Fruit fly (Drosophila melanogaster) whole organism, embryonic: ENCODE results near the gene CG13032.

Experiments
- Bgb ChIP-seq: fragments of 200-800 bp; sonication (Bioruptor generic); IDR thresholded peaks from 2 replicates; pipeline ENCODE4 v1.3.6; 2022; ENCODE audit warnings: missing biosample characterization, missing genetic modification characterization; ENCODE audit not compliant: partially characterized antibody
- CG12219 ChIP-seq: fragments of 200-800 bp; sonication (Bioruptor generic); optimal IDR thresholded peaks from 3 replicates; lab custom pipeline; 2018; ENCODE audit warnings: missing biosample characterization, mild to moderate bottlenecking, missing genetic modification characterization
- CG12299 ChIP-seq: fragments of 200-800 bp; sonication (Bioruptor generic); optimal IDR thresholded peaks from 2 replicates; lab custom pipeline; 2018; ENCODE audit warnings: missing biosample characterization, mild to moderate bottlenecking, missing genetic modification characterization
- CG13123 ChIP-seq: fragments of 200-800 bp; sonication (Bioruptor generic); optimal IDR thresholded peaks from 2 replicates; lab custom pipeline; 2016; ENCODE audit warnings: missing biosample characterization, missing genetic modification characterization
- CG16863 ChIP-seq: fragments of 200-800 bp; sonication (Bioruptor generic); optimal IDR thresholded peaks from 3 replicates; lab custom pipeline; 2016; ENCODE audit warnings: missing biosample characterization, missing genetic modification characterization
- CG17361 ChIP-seq: fragments of 200-800 bp; sonication (Bioruptor generic); IDR thresholded peaks from 3 replicates; pipeline ENCODE4 v1.3.6; 2022; ENCODE audit warnings: missing biosample characterization, missing genetic modification characterization
- CG17829 ChIP-seq: fragments of 200-800 bp; optimal IDR thresholded peaks from 2 replicates; lab custom pipeline; 2019; ENCODE audit warnings: missing biosample characterization, mild to moderate bottlenecking, missing genetic modification characterization, moderate library complexity
- CG2129 ChIP-seq: fragments of 200-800 bp; sonication (Bioruptor generic); IDR thresholded peaks from 2 replicates; pipeline ENCODE4 v1.3.6; 2022; ENCODE audit warnings: missing biosample characterization, missing genetic modification characterization; ENCODE audit not compliant: partially characterized antibody
- CG2875 ChIP-seq: fragments of 200-800 bp; sonication (Bioruptor generic); optimal IDR thresholded peaks from 2 replicates; lab custom pipeline; 2017; ENCODE audit warnings: missing biosample characterization, mild to moderate bottlenecking, missing genetic modification characterization, missing genetic modification reagents
- CG30431 ChIP-seq: fragments of 200-800 bp; sonication (Bioruptor generic); optimal IDR thresholded peaks from 2 replicates; lab custom pipeline; 2017; ENCODE audit warnings: missing biosample characterization, missing genetic modification characterization
- CG34376 ChIP-seq: fragments of 200-800 bp; sonication (Bioruptor generic); optimal IDR thresholded peaks from 2 replicates; lab custom pipeline; 2018; ENCODE audit warnings: missing biosample characterization, mild to moderate bottlenecking, missing genetic modification characterization
- CG4360 ChIP-seq: fragments of 200-800 bp; sonication (Bioruptor generic); IDR thresholded peaks from 2 replicates; pipeline ENCODE4 v1.3.6; 2022; ENCODE audit warnings: missing biosample characterization, missing genetic modification characterization
- CG6854 ChIP-seq: fragments of 200-800 bp; sonication (Bioruptor generic); optimal IDR thresholded peaks from 3 replicates; lab custom pipeline; 2017; ENCODE audit warnings: missing biosample characterization, mild to moderate bottlenecking, missing genetic modification characterization
- CG7357 ChIP-seq: fragments of 200-800 bp; sonication (Bioruptor generic); IDR thresholded peaks from 3 replicates; pipeline ENCODE4 v1.3.6; 2022; ENCODE audit warnings: missing biosample characterization, missing genetic modification characterization
- E2f1 ChIP-seq: fragments of 200-800 bp; sonication (Bioruptor generic); IDR thresholded peaks from 2 replicates; pipeline ENCODE4 v1.3.6; 2022; ENCODE audit warnings: missing biosample characterization, missing genetic modification characterization
- GATAe ChIP-seq: fragments of 200-800 bp; sonication (Bioruptor generic); conservative IDR thresholded peaks from 2 replicates; pipeline ENCODE4 v1.3.6; 2022; ENCODE audit warnings: missing biosample characterization, missing genetic modification characterization
- Gsc ChIP-seq: fragments of 200-800 bp; sonication (Bioruptor generic); IDR thresholded peaks from 2 replicates; pipeline ENCODE4 v1.3.6; 2022; ENCODE audit warnings: missing biosample characterization, missing genetic modification characterization
- HHEX ChIP-seq: fragments of 200-800 bp; sonication (Bioruptor generic); optimal IDR thresholded peaks from 3 replicates; lab custom pipeline; 2017; ENCODE audit warnings: missing biosample characterization, mild to moderate bottlenecking, missing genetic modification characterization, missing genetic modification reagents
- Hmr ChIP-seq: fragments of 200-800 bp; sonication (Bioruptor generic); optimal IDR thresholded peaks from 3 replicates; lab custom pipeline; 2017; ENCODE audit warnings: mild to moderate bottlenecking, missing biosample characterization, missing genetic modification reagents, missing genetic modification characterization
- Hmx ChIP-seq: fragments of 200-800 bp; sonication (Bioruptor generic); optimal IDR thresholded peaks from 2 replicates; lab custom pipeline; 2016; ENCODE audit warnings: missing biosample characterization, missing genetic modification characterization
- MESR4 ChIP-seq: fragments of 200-800 bp; sonication (Bioruptor generic); optimal IDR thresholded peaks from 2 replicates; lab custom pipeline; 2018; ENCODE audit warnings: missing biosample characterization, mild to moderate bottlenecking, missing genetic modification characterization, moderate library complexity
- Nf-YC ChIP-seq: fragments of 200-800 bp; optimal IDR thresholded peaks from 3 replicates; lab custom pipeline; 2019; ENCODE audit warnings: missing biosample characterization, mild to moderate bottlenecking, missing genetic modification characterization, moderate library complexity
- Opbp ChIP-seq: fragments of 200-800 bp; sonication (Bioruptor generic); IDR thresholded peaks from 3 replicates; pipeline ENCODE4 v1.3.6; 2022; ENCODE audit warnings: missing biosample characterization, missing genetic modification characterization; ENCODE audit not compliant: partially characterized antibody
- Ptx1 ChIP-seq: fragments of 200-800 bp; sonication (Bioruptor generic); IDR thresholded peaks from 2 replicates; pipeline ENCODE4 v1.3.6; 2022; ENCODE audit warnings: missing biosample characterization, missing genetic modification characterization
- Rfx ChIP-seq: fragments of 200-800 bp; sonication (Bioruptor generic); IDR thresholded peaks from 2 replicates; pipeline ENCODE4 v1.3.6; 2022; ENCODE audit warnings: missing biosample characterization, missing genetic modification characterization
- Sin3A ChIP-seq: fragments of >200 bp; optimal IDR thresholded peaks from 2 replicates; lab custom pipeline; 2018
- Tbp ChIP-seq: fragments of >200 bp; optimal IDR thresholded peaks from 2 replicates; lab custom pipeline; 2018; ENCODE audit warnings: missing biosample characterization, missing genetic modification characterization
- ap ChIP-seq: fragments of 200-800 bp; sonication (Bioruptor generic); IDR thresholded peaks from 2 replicates; pipeline ENCODE4 v1.3.6; 2022; ENCODE audit warnings: missing biosample characterization, missing genetic modification characterization
- ase ChIP-seq: fragments of 200-800 bp; sonication (Bioruptor generic); IDR thresholded peaks from 3 replicates; pipeline ENCODE4 v1.3.6; 2022; ENCODE audit warnings: missing biosample characterization, missing genetic modification characterization
- bbx ChIP-seq: fragments of 200-800 bp; sonication (Bioruptor generic); IDR thresholded peaks from 2 replicates; pipeline ENCODE4 v1.3.6; 2022; ENCODE audit warnings: missing biosample characterization, missing genetic modification characterization; ENCODE audit not compliant: partially characterized antibody
- bigmax ChIP-seq: fragments of 200-800 bp; sonication (Bioruptor generic); optimal IDR thresholded peaks from 2 replicates; lab custom pipeline; 2018; ENCODE audit warnings: missing biosample characterization, mild to moderate bottlenecking, missing genetic modification characterization
- croc ChIP-seq: fragments of 200-800 bp; sonication (Bioruptor generic); conservative IDR thresholded peaks from 3 replicates; pipeline ENCODE4 v1.3.6; 2022; ENCODE audit warnings: missing biosample characterization, missing genetic modification characterization
- exex ChIP-seq: fragments of 200-800 bp; sonication (Bioruptor generic); optimal IDR thresholded peaks from 4 replicates; lab custom pipeline; 2018; ENCODE audit warnings: missing biosample characterization, mild to moderate bottlenecking, missing genetic modification characterization, moderate library complexity
- fd96Cb ChIP-seq: fragments of 200-800 bp; sonication (Bioruptor generic); optimal IDR thresholded peaks from 2 replicates; lab custom pipeline; 2018; ENCODE audit warnings: missing biosample characterization, mild to moderate bottlenecking, missing genetic modification characterization, moderate library complexity
- grn ChIP-seq: fragments of 200-800 bp; sonication (Bioruptor generic); optimal IDR thresholded peaks from 3 replicates; lab custom pipeline; 2017; ENCODE audit warnings: missing biosample characterization, missing genetic modification characterization
- hkb ChIP-seq, 2 experiments: fragments of 200-800 bp in 1 of 2; fragments of >200 bp in 1 of 2; sonication (Bioruptor generic) in 1 of 2; IDR thresholded peaks in 1 of 2; optimal IDR thresholded peaks in 1 of 2; 2 replicates each; pipeline versions ENCODE4 v1.3.6 to Lab custom; 2017 to 2022; ENCODE audit warnings: missing biosample characterization in 1 of 2, missing genetic modification characterization in 1 of 2
- knrl ChIP-seq: fragments of 200-800 bp; sonication (Bioruptor generic); IDR thresholded peaks from 3 replicates; pipeline ENCODE4 v1.3.6; 2022; ENCODE audit warnings: missing biosample characterization, missing genetic modification characterization; ENCODE audit not compliant: partially characterized antibody
- lab ChIP-seq: fragments of 200-800 bp; sonication (Bioruptor generic); optimal IDR thresholded peaks from 3 replicates; lab custom pipeline; 2017; ENCODE audit warnings: missing biosample characterization, missing genetic modification characterization, mild to moderate bottlenecking, moderate library complexity, missing genetic modification reagents
- mirr ChIP-seq: fragments of 200-800 bp; sonication (Bioruptor generic); optimal IDR thresholded peaks from 3 replicates; lab custom pipeline; 2018; ENCODE audit warnings: missing biosample characterization, mild to moderate bottlenecking, missing genetic modification characterization
- pum ChIP-seq: fragments of 200-800 bp; sonication (Bioruptor generic); optimal IDR thresholded peaks from 2 replicates; lab custom pipeline; 2016; ENCODE audit warnings: missing biosample characterization, missing genetic modification characterization
- run ChIP-seq: fragments of 200-800 bp; sonication (Bioruptor generic); optimal IDR thresholded peaks from 3 replicates; lab custom pipeline; 2018; ENCODE audit warnings: missing biosample characterization, mild to moderate bottlenecking, missing genetic modification characterization
- salm ChIP-seq: fragments of 200-800 bp; sonication (Bioruptor generic); optimal IDR thresholded peaks from 2 replicates; lab custom pipeline; 2018; ENCODE audit warnings: missing biosample characterization, mild to moderate bottlenecking, missing genetic modification characterization
- sc ChIP-seq, 3 experiments: fragments of >200 bp in 2 of 3; fragments of 200-800 bp in 1 of 3; sonication (Bioruptor generic) in 1 of 3; optimal IDR thresholded peaks; 2 replicates in 2 of 3; 3 replicates in 1 of 3; lab custom pipeline; 2017; ENCODE audit warnings: mild to moderate bottlenecking in 1 of 3, missing biosample characterization in 1 of 3, missing genetic modification characterization in 1 of 3, missing genetic modification reagents in 1 of 3
- sob ChIP-seq: fragments of 200-800 bp; sonication (Bioruptor generic); IDR thresholded peaks from 2 replicates; pipeline ENCODE4 v1.3.6; 2022; ENCODE audit warnings: missing biosample characterization, missing genetic modification characterization
- z ChIP-seq: fragments of 200-800 bp; sonication (Bioruptor generic); IDR thresholded peaks from 3 replicates; pipeline ENCODE4 v1.3.6; 2022; ENCODE audit warnings: missing biosample characterization, missing genetic modification characterization

Gene CG13032

DNA sequence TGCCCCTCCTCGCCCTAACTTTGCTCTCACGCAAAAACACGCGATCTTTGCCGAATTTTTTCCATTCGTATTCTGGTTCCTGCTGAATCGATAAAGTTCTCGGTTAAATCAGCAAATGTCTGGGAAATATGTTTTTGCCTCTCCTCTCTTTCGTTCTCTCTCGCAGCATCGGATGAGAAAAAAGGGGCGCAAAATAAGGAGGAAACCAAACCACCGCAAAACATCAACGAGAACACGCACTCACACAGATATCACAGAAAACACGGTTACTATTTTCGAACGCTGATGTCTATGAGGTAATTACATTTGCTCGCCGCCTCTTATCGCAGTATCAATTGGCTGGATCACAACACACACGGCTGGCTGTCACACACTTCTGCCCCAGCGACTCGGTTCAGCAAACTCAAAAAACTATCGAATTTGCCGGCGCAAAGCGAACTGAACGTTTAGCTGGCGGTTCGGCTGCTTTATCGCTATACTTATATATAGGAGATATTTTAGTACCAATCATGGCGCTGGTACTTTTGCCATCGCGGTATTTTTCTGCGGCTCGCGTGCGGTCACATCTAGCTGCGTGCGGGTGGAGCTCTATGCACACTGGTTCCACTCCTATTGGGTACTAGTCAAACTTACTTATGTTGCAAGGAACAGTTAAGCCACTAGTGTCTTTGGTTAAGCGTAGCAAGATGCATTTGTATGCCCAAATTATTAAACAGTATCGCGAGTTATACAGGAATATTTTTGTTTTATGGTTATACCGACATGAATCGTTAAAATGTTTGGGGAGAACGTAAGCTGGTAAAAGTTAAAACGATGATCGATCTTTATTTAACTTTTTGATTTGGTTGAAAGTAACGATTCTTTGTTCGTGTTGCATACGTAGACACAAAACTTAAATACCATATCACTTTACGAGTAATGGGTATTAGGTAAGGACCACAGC lies 12.3 kb upstream of the CG13032 start, which contains the start of gene Baldspot (continued):
- TF ChIP-seq CG4360 (GFP tag; lab: Robert Waterston, UW) (no peak), sc (optimal IDR thresholded peaks at IDR 0.05; lab: Kevin White, UChicago) (no peak), sc (GFP tag; optimal IDR thresholded peaks at IDR 0.05; lab: Kevin White, UChicago) (peak; percentile 19), CG12219 (GFP tag; lab: Kevin White, UChicago) (peak; percentile 45), pum (GFP tag; lab: Kevin White, UChicago) (peak; percentile 86), CG16863 (peak; percentile 35), Gsc (GFP tag; lab: Robert Waterston, UW) (no peak), CG2129 (GFP tag; lab: Robert Waterston, UW) (peak; percentile 47; the same call in 1 of the 2 replicates), CG34376 (peak; percentile 88), sob (GFP tag; lab: Robert Waterston, UW) (peak; percentile 51), E2f1 (GFP tag; lab: Robert Waterston, UW) (no peak)
- TF ChIP-seq, all 482 proteins: peak for 385

DNA sequence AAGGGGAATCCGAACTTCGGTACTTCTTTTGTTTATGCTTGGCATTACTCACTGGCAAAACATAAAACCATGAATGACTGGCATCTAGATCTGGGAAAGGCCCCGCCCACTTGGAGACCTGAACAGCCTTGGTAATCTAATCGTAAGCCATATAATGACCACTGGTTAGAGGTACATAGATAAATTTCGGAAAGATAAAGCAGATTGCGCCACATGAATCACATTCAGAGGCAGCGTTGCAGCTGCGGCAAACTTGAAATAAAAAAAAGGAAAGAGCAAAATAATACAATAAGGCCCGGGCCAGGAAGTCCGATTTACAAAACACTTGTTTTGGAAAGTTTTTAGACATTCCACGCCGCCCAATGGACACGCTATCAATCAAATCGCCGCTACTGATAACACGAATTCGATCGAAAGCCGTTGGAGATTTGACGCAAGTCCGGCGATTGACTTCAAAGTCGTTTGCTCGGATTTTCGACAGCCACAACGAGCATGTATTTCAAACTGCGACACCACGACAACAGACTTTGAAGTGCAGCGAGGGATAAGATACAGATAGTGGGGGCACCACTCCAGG lies 9.5 kb upstream of the CG13032 start:
- TF ChIP-seq mirr, result peak; percentile 13
- no peak for TF ChIP-seq CG17829 (tag; lab: Kevin White, UChicago)
- TF ChIP-seq CG17361, result no peak
- TF ChIP-seq Tbp (GFP tag; lab: Kevin White, UChicago), result no peak
- TF ChIP-seq Hmx (GFP tag; lab: Kevin White, UChicago), result no peak
- no peak for TF ChIP-seq Sin3A (lab: Kevin White, UChicago)
- no peak for TF ChIP-seq bbx (GFP tag; lab: Robert Waterston, UW)
- TF ChIP-seq HHEX (GFP tag; lab: Kevin White, UChicago), result no peak
- no peak for TF ChIP-seq E2f1 (GFP tag; lab: Robert Waterston, UW)
- TF ChIP-seq CG12299 (tag; lab: Kevin White, UChicago), result no peak
- TF ChIP-seq lab (GFP tag; lab: Kevin White, UChicago), result peak; percentile 15
- peak; percentile 4 for TF ChIP-seq run (tag; lab: Kevin White, UChicago)
- TF ChIP-seq ap, result no peak
- TF ChIP-seq Opbp (GFP tag; lab: Robert Waterston, UW), result 0 out of 3 replicates have a peak, but pooled peaks have one; percentile 5
- TF ChIP-seq CG30431 (GFP tag; lab: Kevin White, UChicago), result no peak
- TF ChIP-seq exex (tag; lab: Kevin White, UChicago), result peak; percentile 94
- TF ChIP-seq GATAe (GFP tag; lab: Robert Waterston, UW), result peak; percentile 29; the same call in 1 of the 2 replicates
- no peak for TF ChIP-seq bigmax
- no peak for TF ChIP-seq ase
- no peak for TF ChIP-seq fd96Cb
- peak; percentile 97 for TF ChIP-seq grn
- no peak for TF ChIP-seq knrl (GFP tag; lab: Robert Waterston, UW)
- no peak for TF ChIP-seq CG13123 (GFP tag; lab: Kevin White, UChicago)
- TF ChIP-seq Hmr (GFP tag; lab: Kevin White, UChicago), result no peak
- no peak for TF ChIP-seq CG7357
- no peak for TF ChIP-seq salm (tag; lab: Kevin White, UChicago)
- TF ChIP-seq CG6854, result no peak
- TF ChIP-seq CG2875 (GFP tag; lab: Kevin White, UChicago), result no peak
- TF ChIP-seq Bgb (GFP tag; lab: Robert Waterston, UW), result no peak
- no peak for TF ChIP-seq z (GFP tag; lab: Robert Waterston, UW)
- TF ChIP-seq CG34376, result peak; percentile 92
- no peak for TF ChIP-seq Ptx1 (GFP tag; lab: Robert Waterston, UW)
- no peak for TF ChIP-seq croc (GFP tag; lab: Robert Waterston, UW)
- peak; percentile 1 for TF ChIP-seq Nf-YC (tag; lab: Kevin White, UChicago)
- no peak for TF ChIP-seq MESR4
- TF ChIP-seq Rfx, result no peak
- no peak for TF ChIP-seq hkb (optimal IDR thresholded peaks at IDR 0.05; lab: Kevin White, UChicago)
- TF ChIP-seq hkb (GFP tag; IDR thresholded peaks at IDR 0.05; lab: Robert Waterston, UW), result no peak
